Fruit fly (Drosophila melanogaster) whole organism, embryonic: Measurements from ENCODE around the gene CG14339.

Experiments used
- Atf-2 ChIP-seq: fragments of 200-800 bp; sonication (Bioruptor generic); optimal IDR thresholded peaks from 2 replicates; lab custom pipeline; 2016; ENCODE audit warnings: missing biosample characterization, missing genetic modification characterization
- B-H2 ChIP-seq: fragments of 200-800 bp; sonication (Bioruptor generic); optimal IDR thresholded peaks from 2 replicates; lab custom pipeline; 2018; ENCODE audit warnings: missing biosample characterization, mild to moderate bottlenecking, missing genetic modification characterization
- CG10565 ChIP-seq: fragments of 200-800 bp; sonication (Bioruptor generic); optimal IDR thresholded peaks from 3 replicates; lab custom pipeline; 2016; ENCODE audit warnings: missing biosample characterization, mild to moderate bottlenecking, missing genetic modification characterization
- CG11504 ChIP-seq: fragments of 200-800 bp; sonication (Bioruptor generic); optimal IDR thresholded peaks from 3 replicates; lab custom pipeline; 2019; ENCODE audit warnings: missing biosample characterization, mild to moderate bottlenecking, missing genetic modification characterization, moderate library complexity
- CG12659 ChIP-seq: fragments of 200-800 bp; sonication (Bioruptor generic); optimal IDR thresholded peaks from 3 replicates; lab custom pipeline; 2017; ENCODE audit warnings: mild to moderate bottlenecking, missing biosample characterization, missing genetic modification reagents, missing genetic modification characterization
- CG12744 ChIP-seq: fragments of 200-800 bp; sonication (Bioruptor generic); optimal IDR thresholded peaks from 2 replicates; lab custom pipeline; 2016; ENCODE audit warnings: missing biosample characterization, missing genetic modification characterization
- CG14050 ChIP-seq: fragments of 200-800 bp; sonication (Bioruptor generic); IDR thresholded peaks from 3 replicates; pipeline ENCODE4 v1.3.6; 2022; ENCODE audit warnings: missing biosample characterization, missing genetic modification characterization
- CG14965 ChIP-seq: fragments of 200-800 bp; sonication (Bioruptor generic); optimal IDR thresholded peaks from 2 replicates; lab custom pipeline; 2016; ENCODE audit warnings: missing biosample characterization, missing genetic modification characterization, borderline replicate concordance
- CG15514 ChIP-seq: fragments of 200-800 bp; sonication (Bioruptor generic); optimal IDR thresholded peaks from 3 replicates; lab custom pipeline; 2017; ENCODE audit warnings: missing biosample characterization, missing genetic modification characterization, mild to moderate bottlenecking, moderate library complexity, missing genetic modification reagents
- CG15696 ChIP-seq: fragments of 200-800 bp; sonication (Bioruptor generic); optimal IDR thresholded peaks from 2 replicates; lab custom pipeline; 2019; ENCODE audit warnings: missing biosample characterization, mild to moderate bottlenecking, missing genetic modification characterization, moderate library complexity
- CG17328 ChIP-seq: fragments of 200-800 bp; sonication (Bioruptor generic); IDR thresholded peaks from 2 replicates; pipeline ENCODE4 v1.3.6; 2022; ENCODE audit warnings: missing biosample characterization, missing genetic modification characterization
- CG18011 ChIP-seq: fragments of 200-800 bp; sonication (Bioruptor generic); optimal IDR thresholded peaks from 2 replicates; lab custom pipeline; 2017; ENCODE audit warnings: missing biosample characterization, missing genetic modification characterization, mild to moderate bottlenecking, moderate library complexity, missing genotype
- CG33213 ChIP-seq: fragments of 200-800 bp; sonication (Bioruptor generic); optimal IDR thresholded peaks from 3 replicates; lab custom pipeline; 2016; ENCODE audit warnings: missing biosample characterization, missing genetic modification characterization
- CG3995 ChIP-seq: fragments of 200-800 bp; sonication (Bioruptor generic); optimal IDR thresholded peaks from 3 replicates; lab custom pipeline; 2016; ENCODE audit warnings: missing biosample characterization, missing genetic modification characterization
- CG4707 ChIP-seq: fragments of 200-800 bp; sonication (Bioruptor generic); optimal IDR thresholded peaks from 2 replicates; lab custom pipeline; 2018; ENCODE audit warnings: missing biosample characterization, mild to moderate bottlenecking, missing genetic modification characterization, moderate library complexity
- CG4820 ChIP-seq: fragments of 200-800 bp; sonication (Bioruptor generic); optimal IDR thresholded peaks from 3 replicates; lab custom pipeline; 2016; ENCODE audit warnings: missing biosample characterization, missing genetic modification characterization
- CG8765 ChIP-seq: fragments of 200-800 bp; sonication (Bioruptor generic); IDR thresholded peaks from 2 replicates; pipeline ENCODE4 v1.3.6; 2022; ENCODE audit warnings: missing biosample characterization, missing genetic modification characterization
- CG9609 ChIP-seq: fragments of 200-800 bp; sonication (Bioruptor generic); optimal IDR thresholded peaks from 3 replicates; lab custom pipeline; 2016; ENCODE audit warnings: missing biosample characterization, missing genetic modification characterization
- CG9797 ChIP-seq: fragments of 200-800 bp; sonication (Bioruptor generic); optimal IDR thresholded peaks from 3 replicates; lab custom pipeline; 2018; ENCODE audit warnings: missing biosample characterization, mild to moderate bottlenecking, missing genetic modification characterization
- Chrac-16 ChIP-seq: fragments of 200-800 bp; sonication (Bioruptor generic); optimal IDR thresholded peaks from 3 replicates; lab custom pipeline; 2016; ENCODE audit warnings: missing biosample characterization, missing genetic modification characterization
- CrebB ChIP-seq: fragments of 200-800 bp; sonication (Bioruptor generic); optimal IDR thresholded peaks from 3 replicates; lab custom pipeline; 2018; ENCODE audit warnings: missing biosample characterization, mild to moderate bottlenecking, missing genetic modification characterization
- Gsc ChIP-seq: fragments of 200-800 bp; sonication (Bioruptor generic); IDR thresholded peaks from 2 replicates; pipeline ENCODE4 v1.3.6; 2022; ENCODE audit warnings: missing biosample characterization, missing genetic modification characterization
- Hmx ChIP-seq: fragments of 200-800 bp; sonication (Bioruptor generic); optimal IDR thresholded peaks from 2 replicates; lab custom pipeline; 2016; ENCODE audit warnings: missing biosample characterization, missing genetic modification characterization
- Oaz ChIP-seq: fragments of 200-800 bp; sonication (Bioruptor generic); IDR thresholded peaks from 2 replicates; pipeline ENCODE4 v1.3.6; 2022; ENCODE audit warnings: missing biosample characterization, missing genetic modification characterization
- Oli ChIP-seq: fragments of 200-800 bp; sonication (Bioruptor generic); optimal IDR thresholded peaks from 2 replicates; lab custom pipeline; 2018; ENCODE audit warnings: missing biosample characterization, mild to moderate bottlenecking, missing genetic modification characterization, moderate library complexity
- PHDP ChIP-seq: fragments of 200-800 bp; sonication (Bioruptor generic); optimal IDR thresholded peaks from 3 replicates; lab custom pipeline; 2018; ENCODE audit warnings: missing biosample characterization, mild to moderate bottlenecking, missing genetic modification characterization, moderate library complexity
- Pdp1 ChIP-seq, 2 experiments: fragments of 200-800 bp; sonication (Bioruptor generic); optimal IDR thresholded peaks; 3 replicates each; lab custom pipeline; 2016; ENCODE audit warnings: missing biosample characterization in 2 of 2, missing genetic modification characterization in 2 of 2, mild to moderate bottlenecking in 1 of 2, moderate library complexity in 1 of 2
- Ptx1 ChIP-seq: fragments of 200-800 bp; sonication (Bioruptor generic); IDR thresholded peaks from 2 replicates; pipeline ENCODE4 v1.3.6; 2022; ENCODE audit warnings: missing biosample characterization, missing genetic modification characterization
- Ravus ChIP-seq: fragments of 200-800 bp; sonication (Bioruptor generic); IDR thresholded peaks from 2 replicates; pipeline ENCODE4 v1.3.6; 2022; ENCODE audit warnings: missing biosample characterization, missing genetic modification characterization
- Sin3A ChIP-seq: fragments of >200 bp; optimal IDR thresholded peaks from 2 replicates; lab custom pipeline; 2018
- Ssrp ChIP-seq: fragments of 200-800 bp; sonication (Bioruptor generic); optimal IDR thresholded peaks from 2 replicates; lab custom pipeline; 2018; ENCODE audit warnings: missing biosample characterization, mild to moderate bottlenecking, missing genetic modification characterization, moderate library complexity
- Vsx1 ChIP-seq: fragments of 200-800 bp; sonication (Bioruptor generic); optimal IDR thresholded peaks from 2 replicates; lab custom pipeline; 2017; ENCODE audit warnings: missing biosample characterization, mild to moderate bottlenecking, missing genetic modification characterization, missing genetic modification reagents
- abd-A ChIP-seq: fragments of 200-800 bp; sonication (Bioruptor generic); optimal IDR thresholded peaks from 3 replicates; lab custom pipeline; 2019; ENCODE audit warnings: missing biosample characterization, mild to moderate bottlenecking, missing genetic modification characterization, moderate library complexity
- ac ChIP-seq: fragments of 200-800 bp; sonication (Bioruptor generic); optimal IDR thresholded peaks from 3 replicates; lab custom pipeline; 2017; ENCODE audit warnings: missing biosample characterization, mild to moderate bottlenecking, missing genetic modification characterization
- bigmax ChIP-seq: fragments of 200-800 bp; sonication (Bioruptor generic); optimal IDR thresholded peaks from 2 replicates; lab custom pipeline; 2018; ENCODE audit warnings: missing biosample characterization, mild to moderate bottlenecking, missing genetic modification characterization
- dysf ChIP-seq: fragments of 200-800 bp; sonication (Bioruptor generic); IDR thresholded peaks from 3 replicates; pipeline ENCODE4 v1.3.6; 2022; ENCODE audit warnings: missing biosample characterization, missing genetic modification characterization
- fd64A ChIP-seq: fragments of 200-800 bp; sonication (Bioruptor generic); optimal IDR thresholded peaks from 3 replicates; lab custom pipeline; 2018; ENCODE audit warnings: missing biosample characterization, mild to moderate bottlenecking, missing genetic modification characterization
- gce ChIP-seq: fragments of 200-800 bp; sonication (Bioruptor generic); IDR thresholded peaks from 3 replicates; pipeline ENCODE4 v1.3.6; 2022; ENCODE audit warnings: missing biosample characterization, missing genetic modification characterization
- gcm ChIP-seq: fragments of 200-800 bp; sonication (Bioruptor generic); optimal IDR thresholded peaks from 2 replicates; lab custom pipeline; 2019; ENCODE audit warnings: missing biosample characterization, mild to moderate bottlenecking, missing genetic modification characterization, moderate library complexity
- hth ChIP-seq: fragments of >200 bp; optimal IDR thresholded peaks from 2 replicates; lab custom pipeline; 2017; ENCODE audit warnings: inconsistent platforms
- mam ChIP-seq: fragments of 200-800 bp; sonication (Bioruptor generic); optimal IDR thresholded peaks from 3 replicates; lab custom pipeline; 2016; ENCODE audit warnings: missing biosample characterization, missing genetic modification characterization
- pzg ChIP-seq: fragments of 200-800 bp; sonication (Bioruptor generic); optimal IDR thresholded peaks from 3 replicates; lab custom pipeline; 2018; ENCODE audit warnings: missing biosample characterization, mild to moderate bottlenecking, missing genetic modification characterization, moderate library complexity
- ranshi ChIP-seq: fragments of 200-800 bp; sonication (Bioruptor generic); IDR thresholded peaks from 2 replicates; pipeline ENCODE4 v1.3.6; 2022; ENCODE audit warnings: missing biosample characterization, missing genetic modification characterization
- row ChIP-seq: fragments of 200-800 bp; sonication (Bioruptor generic); IDR thresholded peaks from 3 replicates; pipeline ENCODE4 v1.3.6; 2022; ENCODE audit warnings: missing biosample characterization, missing genetic modification characterization
- sens ChIP-seq: fragments of 200-800 bp; sonication (Bioruptor generic); peaks from one replicate; lab custom pipeline; 2016; ENCODE audit warnings: missing biosample characterization, missing genetic modification characterization
- sim ChIP-seq: fragments of 200-800 bp; sonication (Bioruptor generic); IDR thresholded peaks from 2 replicates; pipeline ENCODE4 v1.3.6; 2022; ENCODE audit warnings: missing biosample characterization, missing genetic modification characterization
- slp2 ChIP-seq: fragments of 200-800 bp; sonication (Bioruptor generic); optimal IDR thresholded peaks from 2 replicates; lab custom pipeline; 2016; ENCODE audit warnings: missing biosample characterization, missing genetic modification characterization
- tap ChIP-seq: fragments of 200-800 bp; optimal IDR thresholded peaks from 3 replicates; lab custom pipeline; 2019; ENCODE audit warnings: missing biosample characterization, mild to moderate bottlenecking, missing genetic modification characterization, moderate library complexity
- unpg ChIP-seq: fragments of 200-800 bp; sonication (Bioruptor generic); optimal IDR thresholded peaks from 3 replicates; lab custom pipeline; 2018; ENCODE audit warnings: missing biosample characterization, mild to moderate bottlenecking, missing genetic modification characterization, moderate library complexity
- zfh1 ChIP-seq: fragments of 200-800 bp; sonication (Bioruptor generic); IDR thresholded peaks from 3 replicates; pipeline ENCODE4 v1.3.6; 2022; ENCODE audit warnings: missing biosample characterization, missing genetic modification characterization

Gene CG14339

dm6 chr2L:1157679-1158518, 49.6 kb downstream of the CG14339 start, which contains the start of gene capt (continued):
- TF ChIP-seq CG18011 (GFP tag; lab: Kevin White, UChicago): no peak
- TF ChIP-seq CG3995: peak; percentile 8
- peak; percentile 35 for TF ChIP-seq PHDP (tag; lab: Kevin White, UChicago)
- TF ChIP-seq Ptx1 (GFP tag; lab: Robert Waterston, UW): 0 out of 2 replicates have a peak, but pooled peaks have one; percentile 29
- peak; percentile 39 for TF ChIP-seq Chrac-16 (GFP tag; lab: Kevin White, UChicago)
- TF ChIP-seq bigmax: peak; percentile 52
- no peak for TF ChIP-seq Gsc (GFP tag; lab: Robert Waterston, UW)
- peak; percentile 39 for TF ChIP-seq pzg
- peak; percentile 2 for TF ChIP-seq unpg (GFP tag; lab: Kevin White, UChicago)
- peak; percentile 19 for TF ChIP-seq CG9609 (GFP tag; lab: Kevin White, UChicago)
- no peak for TF ChIP-seq CrebB (tag; lab: Kevin White, UChicago)
- peak; percentile 94 for TF ChIP-seq row (GFP tag; lab: Robert Waterston, UW)
- no peak for TF ChIP-seq Vsx1 (GFP tag; lab: Kevin White, UChicago)
- peak; percentile 53 for TF ChIP-seq CG9797 (GFP tag; lab: Kevin White, UChicago)
- TF ChIP-seq B-H2 (GFP tag; lab: Kevin White, UChicago): no peak
- peak; percentile 67 for TF ChIP-seq abd-A (tag; lab: Kevin White, UChicago)
- peak; percentile 22 for TF ChIP-seq Ssrp (tag; lab: Kevin White, UChicago)
- no peak for TF ChIP-seq CG12744
- no peak for TF ChIP-seq CG33213 (GFP tag; lab: Kevin White, UChicago)
- TF ChIP-seq Pdp1 (GFP tag; optimal IDR thresholded peaks at IDR 0.05; lab: Kevin White, UChicago): peak; percentile 18 to 31
- TF ChIP-seq gce: no peak
- TF ChIP-seq slp2 (GFP tag; lab: Kevin White, UChicago): peak; percentile 18
- peak; percentile 28 for TF ChIP-seq CG12659 (GFP tag; lab: Kevin White, UChicago)
- TF ChIP-seq CG10565: no peak
- no peak for TF ChIP-seq CG14050 (GFP tag; lab: Robert Waterston, UW)
- no peak for TF ChIP-seq CG14965 (GFP tag; lab: Kevin White, UChicago)
- TF ChIP-seq CG8765 (GFP tag; lab: Robert Waterston, UW): no peak
- peak; percentile 61; the same call in 1 of the 3 replicates for TF ChIP-seq dysf (GFP tag; lab: Robert Waterston, UW)
- TF ChIP-seq CG4820: peak; percentile 16
- 0 out of 3 replicates have a peak, but pooled peaks have one; percentile 30 for TF ChIP-seq zfh1
- no peak for TF ChIP-seq Oaz
- no peak for TF ChIP-seq Atf-2
- TF ChIP-seq mam (GFP tag; lab: Kevin White, UChicago): peak; percentile 49
- peak; percentile 54 for TF ChIP-seq Sin3A (lab: Kevin White, UChicago)
- no peak for TF ChIP-seq tap (tag; lab: Kevin White, UChicago)
- TF ChIP-seq ac (GFP tag; lab: Kevin White, UChicago): peak; percentile 30
- peak; percentile 44 for TF ChIP-seq gcm
- TF ChIP-seq CG15696 (tag; lab: Kevin White, UChicago): peak; percentile 24
- peak; percentile 34 for TF ChIP-seq Oli (tag; lab: Kevin White, UChicago)
- TF ChIP-seq ranshi (GFP tag; lab: Robert Waterston, UW): peak; percentile 20; the same call in 1 of the 2 replicates
- TF ChIP-seq CG15514 (GFP tag; lab: Kevin White, UChicago): peak; percentile 50
- no peak for TF ChIP-seq hth
- no peak for TF ChIP-seq Ravus (GFP tag; lab: Robert Waterston, UW)
- TF ChIP-seq sim (GFP tag; lab: Robert Waterston, UW): no peak
- TF ChIP-seq sens (GFP tag; lab: Kevin White, UChicago): peak; percentile 73
- no peak for TF ChIP-seq Hmx
- no peak for TF ChIP-seq CG4707 (GFP tag; lab: Kevin White, UChicago)
- no peak for TF ChIP-seq CG17328
- no peak for TF ChIP-seq CG11504 (tag; lab: Kevin White, UChicago)
- no peak for TF ChIP-seq fd64A (GFP tag; lab: Kevin White, UChicago)
